Worm (Caenorhabditis elegans): ENCODE data around the gene F11E6.9.

F11E6.9 gene

DNA sequence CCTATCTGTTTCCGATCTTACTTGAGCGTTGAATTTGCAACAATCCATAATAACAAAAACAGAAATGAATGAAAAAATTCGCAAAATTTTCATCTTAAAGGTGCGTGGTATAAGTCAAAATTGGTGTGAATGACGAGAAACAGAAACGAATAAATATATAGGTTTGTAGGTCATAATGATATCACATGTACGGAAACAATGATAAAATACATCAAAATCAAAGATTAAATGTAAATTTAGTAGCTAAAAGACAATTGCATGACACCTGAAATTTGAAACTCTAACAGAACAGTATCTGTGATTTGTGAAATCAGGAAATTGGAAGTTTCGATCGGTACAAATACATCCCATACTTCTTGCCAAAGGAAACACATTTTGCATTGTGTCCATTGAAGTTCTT, at the start of gene F11E6.9:
F11E6.9 (minus strand) TSS at position 101 of the 400 bp plus-strand sequence.
- TF ChIP-seq egl-5 (tag; optimal IDR thresholded peaks at IDR 0.05) (no peak), nhr-23 (tag; optimal IDR thresholded peaks at IDR 0.05) (peak; percentile 9)

DNA sequence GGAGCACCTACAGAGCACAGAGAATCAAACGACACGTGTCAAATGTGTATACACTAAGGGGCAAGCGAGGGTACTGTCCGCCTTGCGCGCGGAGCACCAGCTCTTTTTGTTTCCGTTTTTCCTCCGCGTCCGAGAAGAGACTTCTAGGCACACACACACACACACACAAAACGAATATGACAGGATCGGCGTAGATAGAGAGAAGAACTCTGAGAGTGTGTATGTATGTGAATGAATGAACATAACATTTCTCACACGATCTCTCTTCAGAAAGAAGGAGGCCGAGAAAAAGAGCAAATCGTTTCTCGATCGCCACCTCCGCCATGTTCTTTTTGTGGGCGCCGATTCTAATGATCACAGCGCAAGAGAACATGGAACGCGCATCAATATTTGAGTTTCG, 15.5 kb upstream of the F11E6.9 start, which contains the start of gene nas-6:
nas-6 (minus strand) TSS at position 101 of the 400 bp plus-strand sequence.
- TF ChIP-seq ceh-28 (tag; optimal IDR thresholded peaks at IDR 0.05), result no peak
- TF ChIP-seq ama-1 (optimal IDR thresholded peaks at IDR 0.05), result no peak
- no peak for TF ChIP-seq tbx-2 (tag; optimal IDR thresholded peaks at IDR 0.05)
- no peak for TF ChIP-seq egl-27 (tag; optimal IDR thresholded peaks at IDR 0.05)
- TF ChIP-seq snpc-4 (tag; optimal IDR thresholded peaks at IDR 0.05), result no peak
- TF ChIP-seq ceh-9 (tag; optimal IDR thresholded peaks at IDR 0.05), result no peak
- TF ChIP-seq ceh-16 (tag; optimal IDR thresholded peaks at IDR 0.05), result no peak

DNA sequence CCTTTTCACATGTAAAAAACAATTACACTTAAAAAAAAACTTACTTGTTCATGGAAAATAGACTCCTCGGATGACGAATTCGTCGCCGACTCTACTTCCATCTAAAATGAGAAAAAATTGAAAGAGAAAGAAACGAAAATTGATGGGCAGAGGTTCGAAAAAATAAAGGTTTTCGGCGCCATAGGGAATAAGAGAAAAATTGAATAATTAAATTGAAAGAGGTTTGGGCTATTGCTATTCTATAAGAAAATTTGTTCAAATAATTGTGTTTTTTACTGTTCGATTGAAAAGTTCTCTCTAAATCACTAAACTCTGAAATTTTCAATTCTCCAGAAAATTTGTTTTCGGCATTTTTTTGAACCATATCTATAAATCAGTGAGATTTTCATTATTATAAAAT, 8.1 kb upstream of the F11E6.9 start, which contains the start of gene rabr-2:
rabr-2 (minus strand) TSS at position 101 of the 400 bp plus-strand sequence.
- TF ChIP-seq fkh-10 (GFP tag; optimal IDR thresholded peaks at IDR 0.05) (no peak), fos-1 (tag; optimal IDR thresholded peaks at IDR 0.05) (no peak), lin-15B (tag; optimal IDR thresholded peaks at IDR 0.05) (no peak)

DNA sequence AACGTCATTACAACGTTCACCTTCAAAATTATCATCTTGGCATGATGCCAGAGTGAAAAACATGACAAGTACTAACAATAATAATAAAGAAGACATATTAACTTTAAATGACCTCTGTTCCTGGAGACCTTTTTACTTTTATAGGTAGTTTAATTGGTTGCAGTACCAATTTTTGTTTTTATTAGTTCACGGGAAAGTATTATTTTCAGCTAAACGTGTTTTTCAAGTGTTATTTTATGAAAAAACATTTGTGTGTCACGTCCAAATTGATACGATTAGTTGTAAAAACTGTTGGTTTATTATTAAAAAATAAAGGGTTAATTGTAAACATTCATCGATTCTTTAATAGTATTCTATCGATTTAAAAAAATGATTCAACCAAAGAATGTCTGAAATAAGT, 601 bp upstream of the F11E6.9 start, which contains the start of gene grl-24:
grl-24 (minus strand) TSS at position 101 of the 400 bp plus-strand sequence.
- TF ChIP-seq jun-1 (tag; optimal IDR thresholded peaks at IDR 0.05), result no peak
- TF ChIP-seq fos-1 (tag; optimal IDR thresholded peaks at IDR 0.05), result no peak
- no peak for TF ChIP-seq nhr-77 (tag; optimal IDR thresholded peaks at IDR 0.05)
- no peak for TF ChIP-seq nhr-28 (tag; optimal IDR thresholded peaks at IDR 0.05)
- TF ChIP-seq ztf-4 (tag; optimal IDR thresholded peaks at IDR 0.05), result no peak
- TF ChIP-seq R02D3.7 (tag; optimal IDR thresholded peaks at IDR 0.05), result no peak
- no peak for TF ChIP-seq nhr-11 (tag; optimal IDR thresholded peaks at IDR 0.05)
- no peak for TF ChIP-seq tbx-2 (tag; optimal IDR thresholded peaks at IDR 0.05)
- TF ChIP-seq lsy-12 (tag; optimal IDR thresholded peaks at IDR 0.05), result no peak
- TF ChIP-seq nhr-67 (tag; optimal IDR thresholded peaks at IDR 0.05), result no peak
- no peak for TF ChIP-seq skn-1 (tag; optimal IDR thresholded peaks at IDR 0.05)

DNA sequence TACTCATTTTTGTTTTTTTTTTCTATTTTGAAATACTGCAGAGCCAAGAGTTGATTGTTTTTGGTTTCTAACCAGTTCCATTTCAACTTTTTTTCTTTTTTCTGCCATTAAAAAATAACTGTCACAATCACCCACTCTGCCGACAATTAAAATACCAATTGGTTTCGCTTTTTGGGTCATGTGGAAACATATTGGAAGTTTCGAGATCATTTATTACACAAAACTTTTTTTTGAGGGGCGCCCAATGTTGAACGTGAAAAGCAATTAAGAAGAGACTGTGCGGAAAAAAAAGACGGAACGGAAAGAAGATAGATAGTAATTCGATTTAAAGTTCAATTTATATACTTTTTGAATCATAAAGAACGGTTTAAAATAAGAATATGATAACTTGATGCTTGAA, 1.1 kb downstream of the F11E6.9 start:
- TF ChIP-seq nhr-23 (tag; optimal IDR thresholded peaks at IDR 0.05), result peak; percentile 22
- TF ChIP-seq daf-12 (tag; optimal IDR thresholded peaks at IDR 0.05), result no peak
- no peak for TF ChIP-seq lin-39 (tag; optimal IDR thresholded peaks at IDR 0.05)

DNA sequence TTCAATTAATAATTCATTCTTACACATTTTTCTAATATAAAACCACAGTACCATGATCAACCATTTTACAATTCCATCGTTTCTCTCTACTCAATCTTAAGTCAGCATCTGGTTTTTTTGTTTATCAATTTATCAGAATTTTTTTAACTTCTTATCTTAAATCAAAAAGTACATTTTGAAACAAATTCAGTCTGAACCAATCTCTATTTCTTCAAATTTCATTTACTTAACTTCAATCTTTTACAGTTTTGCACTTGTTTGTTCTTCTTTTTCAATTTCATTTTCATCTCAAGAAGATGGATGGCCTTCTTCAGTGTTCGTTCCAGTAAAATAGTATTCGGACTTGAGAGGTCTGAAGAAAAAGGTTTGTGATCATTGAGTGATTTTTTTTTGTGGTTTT, 2.1 kb downstream of the F11E6.9 start, which contains the start of gene gba-3:
gba-3 (plus strand) TSS at position 301 of the 400 bp plus-strand sequence.
- TF ChIP-seq nhr-23 (tag; optimal IDR thresholded peaks at IDR 0.05) (peak; percentile 3), lin-15B (tag; optimal IDR thresholded peaks at IDR 0.05) (no peak), nhr-25 (tag; optimal IDR thresholded peaks at IDR 0.05) (peak; percentile 49)

DNA sequence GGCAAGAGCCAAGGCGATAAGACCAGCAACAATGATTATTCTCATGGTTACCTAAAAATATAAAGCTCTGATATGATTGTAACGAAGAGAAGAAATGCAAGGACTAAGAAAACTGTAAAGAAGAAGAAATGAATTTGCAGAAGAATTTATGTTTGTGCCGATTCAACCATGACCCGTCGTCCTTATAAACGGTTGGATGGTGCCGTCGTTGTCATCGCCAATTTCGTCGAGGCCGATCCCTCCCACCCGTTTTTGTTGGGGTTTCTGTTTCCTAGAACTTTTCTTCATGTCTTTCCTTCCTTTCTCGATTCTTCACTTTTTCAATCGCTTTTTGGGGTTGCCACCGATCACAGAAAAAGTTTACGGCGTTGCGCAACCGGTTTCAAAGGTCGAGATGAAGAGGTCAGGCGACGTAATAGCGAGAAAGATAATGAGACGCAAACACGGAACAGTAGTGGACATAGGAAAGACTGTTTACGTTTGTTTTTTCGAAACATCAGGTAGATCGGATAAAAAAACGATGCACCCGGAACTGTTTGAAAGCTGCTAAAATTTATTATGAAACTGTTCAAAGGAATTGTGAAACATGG, 3.2 kb downstream of the F11E6.9 start, which contains the start of gene epic-1:
epic-1 (minus strand) TSS at position 51 of the 590 bp plus-strand sequence.
- peak; percentile 4 for TF ChIP-seq egl-27 (tag; optimal IDR thresholded peaks at IDR 0.05)
- no peak for TF ChIP-seq fkh-10 (GFP tag; optimal IDR thresholded peaks at IDR 0.05)
- peak; percentile 87 for TF ChIP-seq nhr-23 (tag; optimal IDR thresholded peaks at IDR 0.05)
- TF ChIP-seq nhr-25 (tag; optimal IDR thresholded peaks at IDR 0.05), result peak; percentile 81

DNA sequence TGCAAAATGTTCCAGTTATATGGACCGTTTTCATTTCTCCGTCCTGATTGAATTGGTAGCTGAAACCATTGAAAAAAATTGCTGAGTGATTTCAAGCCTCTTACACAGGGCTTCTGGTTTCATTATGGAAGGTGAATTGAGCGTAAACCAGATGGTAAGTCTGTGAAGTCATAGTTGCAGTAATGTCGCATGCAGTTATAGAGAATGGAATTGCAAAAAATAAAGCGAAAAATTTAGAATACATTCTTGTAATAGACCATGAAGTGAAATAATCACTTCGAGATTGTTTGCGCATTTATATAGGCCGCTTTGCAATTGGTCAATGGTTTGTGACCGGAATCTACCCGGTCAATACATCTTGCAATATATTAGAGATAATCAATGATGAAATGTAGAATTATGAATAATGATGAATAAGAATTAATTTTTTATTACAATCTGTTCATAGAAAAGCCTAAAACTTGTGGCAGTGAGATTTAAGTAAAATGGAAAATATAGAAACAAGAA, 5.0 kb downstream of the F11E6.9 start, which contains the start of gene F11E6.4:
F11E6.4 (minus strand) TSS at position 259 of the 507 bp plus-strand sequence.
- TF ChIP-seq lsy-12 (tag; optimal IDR thresholded peaks at IDR 0.05) (no peak), unc-62 (GFP tag; optimal IDR thresholded peaks at IDR 0.05) (no peak), ceh-28 (tag; optimal IDR thresholded peaks at IDR 0.05) (peak; percentile 36), mdl-1 (tag; optimal IDR thresholded peaks at IDR 0.05) (no peak), ztf-4 (tag; optimal IDR thresholded peaks at IDR 0.05) (no peak), eor-1 (tag; optimal IDR thresholded peaks at IDR 0.05) (no peak), egl-5 (tag; optimal IDR thresholded peaks at IDR 0.05) (no peak), nhr-12 (tag; optimal IDR thresholded peaks at IDR 0.05) (no peak), tbx-2 (tag; optimal IDR thresholded peaks at IDR 0.05) (no peak), nhr-76 (tag; optimal IDR thresholded peaks at IDR 0.05) (peak; percentile 2), pha-4 (tag; optimal IDR thresholded peaks at IDR 0.05) (no peak), jun-1 (tag; optimal IDR thresholded peaks at IDR 0.05) (no peak), daf-12 (tag; optimal IDR thresholded peaks at IDR 0.05) (no peak), hmg-11 (tag; optimal IDR thresholded peaks at IDR 0.05) (no peak), snpc-4 (tag; optimal IDR thresholded peaks at IDR 0.05) (no peak), unc-39 (tag; optimal IDR thresholded peaks at IDR 0.05) (no peak), ama-1 (optimal IDR thresholded peaks at IDR 0.05) (peak; percentile 62), nhr-25 (tag; optimal IDR thresholded peaks at IDR 0.05) (peak; percentile 63), egl-27 (tag; optimal IDR thresholded peaks at IDR 0.05) (no peak), zag-1 (tag; optimal IDR thresholded peaks at IDR 0.05) (no peak), skn-1 (tag; optimal IDR thresholded peaks at IDR 0.05) (no peak), pqm-1 (tag; optimal IDR thresholded peaks at IDR 0.05) (no peak)

Data from whole organism, L3 larva.